Worm (Caenorhabditis elegans) whole organism, mixed stage, embryonic: ENCODE data around the gene F12A10.8.

Source experiments
- bed-3 ChIP-seq: fragments of 200-800 bp; sonication (Bioruptor generic); optimal IDR thresholded peaks from 3 replicates; lab custom pipeline; 2018; ENCODE audit warnings: mild to moderate bottlenecking, missing genetic modification characterization, moderate library complexity, missing compliant biosample characterization
- ceh-83 ChIP-seq: fragments of 200-800 bp; sonication (Bioruptor generic); optimal IDR thresholded peaks from 2 replicates; lab custom pipeline; 2018; ENCODE audit warnings: mild to moderate bottlenecking, missing genetic modification characterization, missing compliant biosample characterization
- cnd-1 ChIP-seq: fragments of 200-800 bp; sonication (Bioruptor generic); optimal IDR thresholded peaks from 2 replicates; lab custom pipeline; 2018; ENCODE audit warnings: mild to moderate bottlenecking, missing genetic modification characterization, missing compliant biosample characterization
- hlh-1 ChIP-seq: fragments of 150-350 bp; optimal IDR thresholded peaks from 2 replicates; lab custom pipeline; 2014; ENCODE audit warnings: missing biosample characterization, missing genetic modification reagents, missing genetic modification characterization
- lin-32 ChIP-seq: fragments of 200-800 bp; sonication (Bioruptor generic); optimal IDR thresholded peaks from 2 replicates; lab custom pipeline; 2018; ENCODE audit warnings: mild to moderate bottlenecking, missing genetic modification characterization, missing compliant biosample characterization
- unc-62 ChIP-seq: fragments of 150-350 bp; optimal IDR thresholded peaks from 2 replicates; lab custom pipeline; 2014; ENCODE audit warnings: missing biosample characterization, missing genetic modification reagents, missing genetic modification characterization

F12A10.8 gene

DNA sequence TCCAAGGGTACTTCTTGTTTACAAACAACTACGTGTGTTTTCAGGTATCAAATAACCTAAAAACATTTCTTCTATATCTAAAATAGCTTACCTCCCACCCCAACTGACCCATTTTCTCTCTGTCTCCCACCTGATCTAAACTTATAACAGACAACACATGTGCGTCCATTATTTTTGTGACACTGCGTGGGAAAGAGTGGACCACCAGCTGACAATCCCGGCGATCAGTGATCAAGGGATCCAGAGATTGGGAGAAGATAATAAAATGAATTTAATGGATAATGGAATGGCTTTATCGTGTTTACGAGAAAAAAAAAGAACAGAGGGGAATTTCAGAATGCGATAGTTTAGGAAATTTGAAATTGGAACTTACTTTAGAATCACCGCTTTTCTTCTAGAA is 51.6 kb downstream of the F12A10.8 start:
- TF ChIP-seq ceh-83 (GFP tag; lab: Kevin White, UChicago) (no peak), bed-3 (GFP tag; lab: Kevin White, UChicago) (no peak), unc-62 (GFP tag; lab: Kevin White, UChicago) (peak; percentile 8), lin-32 (GFP tag; lab: Kevin White, UChicago) (no peak), hlh-1 (tag; lab: Kevin White, UChicago) (peak; percentile 87), cnd-1 (tag; lab: Kevin White, UChicago) (no peak)
